Worm (Caenorhabditis elegans) whole organism, L4/young adult: Measurements from ENCODE around the gene trmt-10C.2.

Experiments
- W03F9.2 ChIP-seq: fragments of 150-350 bp; optimal IDR thresholded peaks from 2 replicates; lab custom pipeline; 2014; ENCODE audit warnings: missing biosample characterization, missing genetic modification characterization
- dao-5 ChIP-seq: sonication (generic microtip); optimal IDR thresholded peaks from 2 replicates; lab custom pipeline; 2016; ENCODE audit warnings: missing genotype, missing genetic modification characterization, moderate library complexity, missing compliant biosample characterization
- him-1 ChIP-seq: sonication (generic microtip); optimal IDR thresholded peaks from 2 replicates; lab custom pipeline; 2016; ENCODE audit warnings: missing genotype, missing genetic modification reagents, missing genetic modification characterization, missing compliant biosample characterization

- TF ChIP-seq dao-5 (tag; lab: Kevin White, UChicago) (no peak), him-1 (tag; lab: Kevin White, UChicago) (no peak), W03F9.2 (tag; lab: Kevin White, UChicago) (no peak)
Observed at ce11 chrIII:6364395-6364794, 18.3 kb downstream of the trmt-10C.2 start.
